Fruit fly (Drosophila melanogaster) whole organism: ENCODE data around the gene Zip71B.

Experiments used
- CG8478 ChIP-seq: fragments of >200 bp; optimal IDR thresholded peaks from 2 replicates; lab custom pipeline; 2018; ENCODE audit warnings: inconsistent platforms
- usp ChIP-seq: fragments of >200 bp; optimal IDR thresholded peaks from 2 replicates; lab custom pipeline; 2017; ENCODE audit warnings: missing biosample characterization, missing genetic modification characterization, mixed read lengths

dm6 chr3L:14972625-14973250, 19.4 kb upstream of the Zip71B start, which contains the start of gene Brd:
- TF ChIP-seq CG8478 (lab: Kevin White, UChicago) (no peak), usp (GFP tag; lab: Kevin White, UChicago) (no peak)
